Worm (Caenorhabditis elegans): ENCODE data around the gene mdf-2.

The mdf-2 gene

ce11 chrIV:2606572-2606971 is 34.4 kb downstream of the mdf-2 start:
- TF ChIP-seq madf-5 (GFP tag; IDR thresholded peaks at IDR 0.05): no peak
- peak; percentile 91 for TF ChIP-seq aha-1 (tag)

DNA sequence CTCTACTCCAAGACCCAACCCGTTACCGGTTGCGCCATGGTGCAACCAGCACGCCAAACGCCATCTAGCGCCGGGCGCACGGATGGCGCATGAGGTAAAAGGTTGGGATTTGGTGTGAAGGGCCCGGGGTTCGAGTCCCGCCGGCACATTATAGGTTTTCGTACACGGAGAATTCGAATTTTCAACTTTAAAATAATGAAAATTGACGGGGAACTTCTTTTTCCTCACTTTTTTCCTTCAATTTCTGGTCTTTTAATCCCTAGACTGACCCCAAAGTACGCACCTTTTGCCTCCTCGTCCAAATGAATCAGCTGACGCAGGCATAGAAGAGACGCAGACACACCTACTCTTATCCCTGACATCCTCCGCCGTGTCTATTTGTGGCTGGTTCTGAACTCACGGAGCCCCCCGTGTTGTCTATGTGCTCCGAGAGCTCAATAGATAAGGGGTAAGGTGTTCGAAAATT is 37.3 kb downstream of the mdf-2 start:
- no peak for TF ChIP-seq ces-1 (GFP tag; optimal IDR thresholded peaks at IDR 0.05)
- TF ChIP-seq cey-2 (tag; optimal IDR thresholded peaks at IDR 0.05; ENCODE audit: borderline replicate concordance, insufficient read depth): no peak
- no peak for TF ChIP-seq gei-8 (GFP tag; optimal IDR thresholded peaks at IDR 0.05)
- TF ChIP-seq snpc-1.2 (GFP tag; IDR thresholded peaks at IDR 0.05): peak; percentile 53
- no peak for TF ChIP-seq spr-1 (tag; optimal IDR thresholded peaks at IDR 0.05)
- TF ChIP-seq nhr-11 (tag; optimal IDR thresholded peaks at IDR 0.05): no peak
- TF ChIP-seq tag-97 (GFP tag; IDR thresholded peaks at IDR 0.05): no peak
- peak; percentile 48 for TF ChIP-seq lin-13 (GFP tag; optimal IDR thresholded peaks at IDR 0.05)
- TF ChIP-seq ZK546.5 (tag; optimal IDR thresholded peaks at IDR 0.05): no peak
- no peak for TF ChIP-seq tra-1 (GFP tag; IDR thresholded peaks at IDR 0.05)
- TF ChIP-seq mep-1 (tag; optimal IDR thresholded peaks at IDR 0.05): peak; percentile 2
- no peak for TF ChIP-seq lin-15B (tag; optimal IDR thresholded peaks at IDR 0.05)
- no peak for TF ChIP-seq Y105C5A.15 (GFP tag; IDR thresholded peaks at IDR 0.05)
- TF ChIP-seq daf-16 (GFP tag; optimal IDR thresholded peaks at IDR 0.05): no peak
- TF ChIP-seq daf-16 (tag; optimal IDR thresholded peaks at IDR 0.05): peak; percentile 15
- TF ChIP-seq lim-7 (GFP tag; IDR thresholded peaks at IDR 0.05): 0 out of 2 replicates have a peak, but pooled peaks have one; percentile 31
- TF ChIP-seq madf-5 (GFP tag; IDR thresholded peaks at IDR 0.05): no peak
- TF ChIP-seq dve-1 (tag; optimal IDR thresholded peaks at IDR 0.05; ENCODE audit: insufficient read depth): peak; percentile 25
- no peak for TF ChIP-seq nhr-76 (tag; optimal IDR thresholded peaks at IDR 0.05)
- TF ChIP-seq saeg-2 (GFP tag; IDR thresholded peaks at IDR 0.05): no peak
- TF ChIP-seq ztf-11 (tag; optimal IDR thresholded peaks at IDR 0.05): no peak
- TF ChIP-seq T26A8.4 (GFP tag; IDR thresholded peaks at IDR 0.05): no peak
- TF ChIP-seq aly-2 (tag; optimal IDR thresholded peaks at IDR 0.05): no peak
- no peak for TF ChIP-seq D1046.2 (GFP tag; IDR thresholded peaks at IDR 0.05)
- TF ChIP-seq dmd-6 (GFP tag; IDR thresholded peaks at IDR 0.05): peak; percentile 23; the same call in 1 of the 2 replicates
- no peak for TF ChIP-seq nhr-6 (tag; optimal IDR thresholded peaks at IDR 0.05)
- no peak for TF ChIP-seq zfp-2 (tag; optimal IDR thresholded peaks at IDR 0.05)
- TF ChIP-seq arid-1 (GFP tag; conservative IDR thresholded peaks at IDR 0.05): no peak
- TF ChIP-seq ceh-28 (tag; optimal IDR thresholded peaks at IDR 0.05): no peak
- TF ChIP-seq dmd-8 (GFP tag; IDR thresholded peaks at IDR 0.05): no peak
- TF ChIP-seq Y5F2A.4 (GFP tag; optimal IDR thresholded peaks at IDR 0.05): no peak
- no peak for TF ChIP-seq zag-1 (tag; optimal IDR thresholded peaks at IDR 0.05)
- TF ChIP-seq ama-1 (optimal IDR thresholded peaks at IDR 0.05): peak; percentile 28
- no peak for TF ChIP-seq mes-2 (tag; optimal IDR thresholded peaks at IDR 0.05; ENCODE audit: poor library complexity, severe bottlenecking)
- peak; percentile 57; the same call in 1 of the 2 replicates for TF ChIP-seq Y48G9A.11 (GFP tag; IDR thresholded peaks at IDR 0.05)
- TF ChIP-seq dpl-1 (GFP tag; optimal IDR thresholded peaks at IDR 0.05): no peak
- no peak for TF ChIP-seq mdt-29 (GFP tag; IDR thresholded peaks at IDR 0.05)
- TF ChIP-seq ceh-82 (tag; optimal IDR thresholded peaks at IDR 0.05): no peak
- peak; percentile 81 for TF ChIP-seq hlh-11 (tag; optimal IDR thresholded peaks at IDR 0.05)
- TF ChIP-seq ztf-7 (tag; optimal IDR thresholded peaks at IDR 0.05): no peak
- TF ChIP-seq aha-1 (tag): peak; percentile 94
- no peak for TF ChIP-seq T20F7.1 (GFP tag; optimal IDR thresholded peaks at IDR 0.05)
- TF ChIP-seq nhr-237 (tag; optimal IDR thresholded peaks at IDR 0.05): no peak
- TF ChIP-seq skn-1 (tag; optimal IDR thresholded peaks at IDR 0.05): no peak
- peak in 1 of 2 experiments; percentile 46 for TF ChIP-seq lsy-2 (tag; optimal IDR thresholded peaks at IDR 0.05)
- TF ChIP-seq unc-62 (GFP tag; optimal IDR thresholded peaks at IDR 0.05 in 1 of 2): no peak
- TF ChIP-seq unc-62 (tag; optimal IDR thresholded peaks at IDR 0.05): no peak
- TF ChIP-seq nhr-41 (GFP tag; IDR thresholded peaks at IDR 0.05): peak; percentile 33; the same call in 1 of the 2 replicates
- TF ChIP-seq dmd-9 (GFP tag; IDR thresholded peaks at IDR 0.05): no peak
- no peak for TF ChIP-seq F26F4.8 (GFP tag; conservative IDR thresholded peaks at IDR 0.05)
- TF ChIP-seq nhr-111 (GFP tag; optimal IDR thresholded peaks at IDR 0.05): no peak
